Fruit fly (Drosophila melanogaster) whole organism, embryonic: ENCODE measurements around the gene Art8.

Experiments used
- Adf1 ChIP-seq: fragments of 200-800 bp; sonication (Bioruptor generic); IDR thresholded peaks from 2 replicates; pipeline ENCODE4 v1.3.6; 2022; ENCODE audit warnings: missing biosample characterization, missing genetic modification characterization
- Atf3 ChIP-seq: fragments of 200-800 bp; sonication (Bioruptor generic); optimal IDR thresholded peaks from 3 replicates; lab custom pipeline; 2016; ENCODE audit warnings: missing biosample characterization, missing genetic modification characterization
- B-H2 ChIP-seq: fragments of 200-800 bp; sonication (Bioruptor generic); optimal IDR thresholded peaks from 2 replicates; lab custom pipeline; 2018; ENCODE audit warnings: missing biosample characterization, mild to moderate bottlenecking, missing genetic modification characterization
- CG11696 ChIP-seq: fragments of 200-800 bp; sonication (Bioruptor generic); IDR thresholded peaks from 2 replicates; pipeline ENCODE4 v1.3.6; 2022; ENCODE audit warnings: missing biosample characterization, missing genetic modification characterization
- CG14050 ChIP-seq: fragments of 200-800 bp; sonication (Bioruptor generic); IDR thresholded peaks from 3 replicates; pipeline ENCODE4 v1.3.6; 2022; ENCODE audit warnings: missing biosample characterization, missing genetic modification characterization
- CG15011 ChIP-seq: fragments of 200-800 bp; sonication (Bioruptor generic); optimal IDR thresholded peaks from 3 replicates; lab custom pipeline; 2018; ENCODE audit warnings: missing biosample characterization, mild to moderate bottlenecking, missing genetic modification characterization
- CG1603 ChIP-seq: fragments of 200-800 bp; sonication (Bioruptor generic); optimal IDR thresholded peaks from 2 replicates; lab custom pipeline; 2019; ENCODE audit warnings: missing biosample characterization, mild to moderate bottlenecking, missing genetic modification characterization, moderate library complexity
- CG17186 ChIP-seq: fragments of 200-800 bp; sonication (Bioruptor generic); optimal IDR thresholded peaks from 3 replicates; lab custom pipeline; 2017; ENCODE audit warnings: missing biosample characterization, missing genetic modification reagents, missing genetic modification characterization
- CG17359 ChIP-seq: fragments of 200-800 bp; sonication (Bioruptor generic); optimal IDR thresholded peaks from 3 replicates; lab custom pipeline; 2018; ENCODE audit warnings: missing biosample characterization, mild to moderate bottlenecking, missing genetic modification characterization, moderate library complexity
- CG18011 ChIP-seq: fragments of 200-800 bp; sonication (Bioruptor generic); optimal IDR thresholded peaks from 2 replicates; lab custom pipeline; 2017; ENCODE audit warnings: missing biosample characterization, missing genetic modification characterization, mild to moderate bottlenecking, moderate library complexity, missing genotype
- CG18599 ChIP-seq: fragments of 200-800 bp; sonication (Bioruptor generic); optimal IDR thresholded peaks from 3 replicates; lab custom pipeline; 2017; ENCODE audit warnings: missing biosample characterization, missing genetic modification characterization, mild to moderate bottlenecking, moderate library complexity, missing genetic modification reagents
- CG31388 ChIP-seq: fragments of 200-800 bp; sonication (Bioruptor generic); optimal IDR thresholded peaks from 2 replicates; lab custom pipeline; 2016; ENCODE audit warnings: missing biosample characterization, missing genetic modification characterization
- CG3407 ChIP-seq: fragments of 200-800 bp; sonication (Bioruptor generic); optimal IDR thresholded peaks from 2 replicates; lab custom pipeline; 2018; ENCODE audit warnings: missing biosample characterization, mild to moderate bottlenecking, missing genetic modification characterization
- CG4282 ChIP-seq: fragments of 200-800 bp; sonication (Bioruptor generic); optimal IDR thresholded peaks from 2 replicates; lab custom pipeline; 2016; ENCODE audit warnings: missing biosample characterization, missing genetic modification characterization
- CG4707 ChIP-seq: fragments of 200-800 bp; sonication (Bioruptor generic); optimal IDR thresholded peaks from 2 replicates; lab custom pipeline; 2018; ENCODE audit warnings: missing biosample characterization, mild to moderate bottlenecking, missing genetic modification characterization, moderate library complexity
- CG4730 ChIP-seq: fragments of 200-800 bp; sonication (Bioruptor generic); IDR thresholded peaks from 2 replicates; pipeline ENCODE4 v1.3.6; 2022; ENCODE audit warnings: missing biosample characterization, missing genetic modification characterization
- CG6175 ChIP-seq: fragments of 200-800 bp; sonication (Bioruptor generic); IDR thresholded peaks from 3 replicates; pipeline ENCODE4 v1.3.6; 2022; ENCODE audit warnings: missing biosample characterization, missing genetic modification characterization
- CG6854 ChIP-seq: fragments of 200-800 bp; sonication (Bioruptor generic); optimal IDR thresholded peaks from 3 replicates; lab custom pipeline; 2017; ENCODE audit warnings: missing biosample characterization, mild to moderate bottlenecking, missing genetic modification characterization
- CG8388 ChIP-seq: fragments of 200-800 bp; sonication (Bioruptor generic); optimal IDR thresholded peaks from 2 replicates; lab custom pipeline; 2019; ENCODE audit warnings: missing biosample characterization, mild to moderate bottlenecking, missing genetic modification characterization, moderate library complexity
- CG9727 ChIP-seq: fragments of 200-800 bp; sonication (Bioruptor generic); optimal IDR thresholded peaks from 3 replicates; lab custom pipeline; 2017; ENCODE audit warnings: missing biosample characterization, mild to moderate bottlenecking, missing genetic modification characterization
- Dip2 ChIP-seq: fragments of 200-800 bp; sonication (Bioruptor generic); IDR thresholded peaks from 2 replicates; pipeline ENCODE4 v1.3.6; 2022; ENCODE audit warnings: missing biosample characterization, missing genetic modification characterization
- E2f1 ChIP-seq: fragments of 200-800 bp; sonication (Bioruptor generic); IDR thresholded peaks from 2 replicates; pipeline ENCODE4 v1.3.6; 2022; ENCODE audit warnings: missing biosample characterization, missing genetic modification characterization
- Fer2 ChIP-seq: fragments of 200-800 bp; sonication (Bioruptor generic); optimal IDR thresholded peaks from 2 replicates; lab custom pipeline; 2018; ENCODE audit warnings: missing biosample characterization, mild to moderate bottlenecking, missing genetic modification characterization, moderate library complexity
- GATAe ChIP-seq: fragments of 200-800 bp; sonication (Bioruptor generic); conservative IDR thresholded peaks from 2 replicates; pipeline ENCODE4 v1.3.6; 2022; ENCODE audit warnings: missing biosample characterization, missing genetic modification characterization
- HLH4C ChIP-seq: fragments of 200-800 bp; sonication (Bioruptor generic); IDR thresholded peaks from 3 replicates; pipeline ENCODE4 v1.3.6; 2022; ENCODE audit warnings: missing biosample characterization, missing genetic modification characterization; ENCODE audit not compliant: partially characterized antibody
- Hr39 ChIP-seq: fragments of >200 bp; optimal IDR thresholded peaks from 2 replicates; lab custom pipeline; 2017
- Hr78 ChIP-seq, 2 experiments: fragments of 200-800 bp in 1 of 2; fragments of >200 bp in 1 of 2; sonication (Bioruptor generic) in 1 of 2; optimal IDR thresholded peaks; 2 replicates each; lab custom pipeline; 2017 to 2019; ENCODE audit warnings: missing biosample characterization in 2 of 2, missing genetic modification characterization in 2 of 2, mild to moderate bottlenecking in 1 of 2, moderate library complexity in 1 of 2
- Lhr ChIP-seq: fragments of 200-800 bp; sonication (Bioruptor generic); optimal IDR thresholded peaks from 3 replicates; lab custom pipeline; 2017; ENCODE audit warnings: mild to moderate bottlenecking, missing biosample characterization, missing genetic modification reagents, missing genetic modification characterization
- MBD-R2 ChIP-seq: fragments of 200-800 bp; sonication (Bioruptor generic); IDR thresholded peaks from 2 replicates; pipeline ENCODE4 v1.3.6; 2022; ENCODE audit warnings: missing biosample characterization, missing genetic modification characterization
- Mad ChIP-seq: fragments of 200-800 bp; sonication (Bioruptor generic); optimal IDR thresholded peaks from 2 replicates; lab custom pipeline; 2016; ENCODE audit warnings: missing biosample characterization, missing genetic modification characterization
- Sry-δ ChIP-seq: fragments of 200-800 bp; sonication (Bioruptor generic); optimal IDR thresholded peaks from 2 replicates; lab custom pipeline; 2016; ENCODE audit warnings: missing biosample characterization, missing genetic modification characterization
- Tbp ChIP-seq: fragments of >200 bp; optimal IDR thresholded peaks from 2 replicates; lab custom pipeline; 2018; ENCODE audit warnings: missing biosample characterization, missing genetic modification characterization
- Trl ChIP-seq, 3 experiments: fragments of >200 bp in 2 of 3; fragments of 200-800 bp in 1 of 3; sonication (Bioruptor generic) in 1 of 3; optimal IDR thresholded peaks; 2 replicates in 1 of 3; 3 replicates in 2 of 3; lab custom pipeline; 2016 to 2017; ENCODE audit warnings: missing biosample characterization in 1 of 3, missing genetic modification characterization in 1 of 3
- br ChIP-seq: fragments of >200 bp; optimal IDR thresholded peaks from 2 replicates; lab custom pipeline; 2017
- cad ChIP-seq: fragments of >200 bp; optimal IDR thresholded peaks from 2 replicates; lab custom pipeline; 2017; ENCODE audit warnings: missing biosample characterization, missing genetic modification characterization
- crp ChIP-seq, 2 experiments: fragments of 200-800 bp; sonication (Bioruptor generic); optimal IDR thresholded peaks; 2 replicates in 1 of 2; 3 replicates in 1 of 2; lab custom pipeline; 2017; ENCODE audit warnings: missing biosample characterization in 2 of 2, missing genetic modification characterization in 2 of 2, mild to moderate bottlenecking in 1 of 2, moderate library complexity in 1 of 2
- ewg ChIP-seq: fragments of 200-800 bp; sonication (Bioruptor generic); optimal IDR thresholded peaks from 3 replicates; lab custom pipeline; 2017; ENCODE audit warnings: mild to moderate bottlenecking, missing biosample characterization, missing genetic modification reagents, missing genetic modification characterization
- hkb ChIP-seq, 2 experiments: fragments of 200-800 bp in 1 of 2; fragments of >200 bp in 1 of 2; sonication (Bioruptor generic) in 1 of 2; IDR thresholded peaks in 1 of 2; optimal IDR thresholded peaks in 1 of 2; 2 replicates each; pipeline versions ENCODE4 v1.3.6 to Lab custom; 2017 to 2022; ENCODE audit warnings: missing biosample characterization in 1 of 2, missing genetic modification characterization in 1 of 2
- ind ChIP-seq: fragments of 200-800 bp; sonication (Bioruptor generic); optimal IDR thresholded peaks from 3 replicates; lab custom pipeline; 2016; ENCODE audit warnings: missing biosample characterization, missing genetic modification characterization
- jumu ChIP-seq: fragments of 200-800 bp; sonication (Bioruptor generic); optimal IDR thresholded peaks from 3 replicates; lab custom pipeline; 2016; ENCODE audit warnings: missing biosample characterization, missing genetic modification characterization
- lbe ChIP-seq: fragments of 200-800 bp; sonication (Bioruptor generic); optimal IDR thresholded peaks from 2 replicates; lab custom pipeline; 2016; ENCODE audit warnings: missing biosample characterization, mild to moderate bottlenecking, missing genetic modification characterization
- nom ChIP-seq: fragments of 200-800 bp; sonication (Bioruptor generic); optimal IDR thresholded peaks from 2 replicates; lab custom pipeline; 2017; ENCODE audit warnings: missing biosample characterization, missing genetic modification characterization, mild to moderate bottlenecking, moderate library complexity, missing genetic modification reagents
- rib ChIP-seq: fragments of 200-800 bp; sonication (Bioruptor generic); IDR thresholded peaks from 2 replicates; pipeline ENCODE4 v1.3.6; 2022; ENCODE audit warnings: missing biosample characterization, missing genetic modification characterization
- schlank ChIP-seq: fragments of 200-800 bp; sonication (Bioruptor generic); optimal IDR thresholded peaks from 2 replicates; lab custom pipeline; 2018; ENCODE audit warnings: missing biosample characterization, mild to moderate bottlenecking, missing genetic modification characterization
- sna ChIP-seq: fragments of 200-800 bp; sonication (Bioruptor generic); IDR thresholded peaks from 2 replicates; pipeline ENCODE4 v1.3.6; 2022; ENCODE audit warnings: missing biosample characterization, missing genetic modification characterization; ENCODE audit not compliant: partially characterized antibody
- sqz ChIP-seq: fragments of 200-800 bp; sonication (Bioruptor generic); optimal IDR thresholded peaks from 3 replicates; lab custom pipeline; 2018; ENCODE audit warnings: missing biosample characterization, mild to moderate bottlenecking, missing genetic modification characterization
- trem ChIP-seq: fragments of 200-800 bp; optimal IDR thresholded peaks from 3 replicates; lab custom pipeline; 2019; ENCODE audit warnings: missing biosample characterization, mild to moderate bottlenecking, missing genetic modification characterization, moderate library complexity
- wdn ChIP-seq: fragments of 200-800 bp; sonication (Bioruptor generic); IDR thresholded peaks from 2 replicates; pipeline ENCODE4 v1.3.6; 2022; ENCODE audit warnings: missing biosample characterization, missing genetic modification characterization

Gene Art8

DNA sequence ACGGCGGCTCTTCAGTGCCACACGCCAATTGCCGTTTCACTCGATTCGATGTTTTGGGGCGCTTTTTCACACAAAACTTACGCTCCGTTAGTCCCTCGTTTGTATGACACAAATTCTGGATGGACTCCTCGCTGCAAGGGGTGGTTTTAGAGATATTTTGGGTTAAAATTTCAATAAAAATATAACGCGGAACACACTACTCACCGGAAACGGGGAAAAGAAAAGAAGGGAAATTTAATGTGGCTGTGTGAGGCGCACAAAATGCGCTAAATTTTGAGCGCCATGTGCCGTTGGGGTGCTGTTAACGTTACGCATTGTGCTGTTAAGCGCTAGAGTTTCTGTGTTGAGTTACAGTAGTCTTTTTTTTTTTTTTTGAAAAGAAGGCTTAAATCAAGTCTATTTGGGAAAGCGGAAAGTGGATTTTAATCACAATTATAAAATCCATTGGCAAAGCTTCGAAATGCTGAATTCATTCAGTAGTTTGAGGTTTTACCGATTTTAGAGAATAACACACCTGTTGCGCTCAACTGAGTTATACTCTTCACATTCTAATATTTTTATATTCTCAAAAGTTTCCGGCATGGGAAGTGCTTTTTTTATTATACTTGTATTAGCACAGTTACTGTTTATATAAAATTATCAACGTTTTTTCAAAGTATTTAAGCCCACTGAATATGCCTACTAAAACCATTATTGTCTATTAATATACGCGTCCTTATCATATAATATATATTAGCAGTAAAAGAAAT is 6.8 kb downstream of the Art8 start, which contains the start of gene RpL9 (continued):
- TF ChIP-seq CG18011 (GFP tag; lab: Kevin White, UChicago), result peak; percentile 71
- TF ChIP-seq sna, result no peak
- no peak; the same call in 1 of the 2 replicates for TF ChIP-seq wdn (GFP tag; lab: Robert Waterston, UW)
- TF ChIP-seq MBD-R2, result peak; percentile 69
- TF ChIP-seq sqz (GFP tag; lab: Kevin White, UChicago), result no peak
- TF ChIP-seq CG9727, result peak; percentile 82
- peak; percentile 88 for TF ChIP-seq nom
- TF ChIP-seq CG4282 (GFP tag; lab: Kevin White, UChicago), result no peak
- no peak for TF ChIP-seq jumu
- peak; percentile 48 for TF ChIP-seq Fer2 (tag; lab: Kevin White, UChicago)
- peak; percentile 50 for TF ChIP-seq Mad (GFP tag; lab: Kevin White, UChicago)
- peak; percentile 81 for TF ChIP-seq B-H2 (GFP tag; lab: Kevin White, UChicago)
- TF ChIP-seq CG15011 (GFP tag; lab: Kevin White, UChicago), result peak; percentile 74
- peak; percentile 4 for TF ChIP-seq Tbp (GFP tag; lab: Kevin White, UChicago)
- TF ChIP-seq trem (tag; lab: Kevin White, UChicago), result peak; percentile 39
- no peak; the same call in 1 of the 2 replicates for TF ChIP-seq E2f1 (GFP tag; lab: Robert Waterston, UW)
- TF ChIP-seq lbe (GFP tag; lab: Kevin White, UChicago), result no peak
- TF ChIP-seq CG8388 (GFP tag; lab: Kevin White, UChicago), result peak; percentile 65
- TF ChIP-seq Sry-δ (GFP tag; lab: Kevin White, UChicago), result peak; percentile 7
- TF ChIP-seq Atf3, result peak; percentile 15
- no peak for TF ChIP-seq Hr78 (GFP tag; optimal IDR thresholded peaks at IDR 0.05; lab: Kevin White, UChicago)
- no peak for TF ChIP-seq ewg
- no peak for TF ChIP-seq CG31388 (GFP tag; lab: Kevin White, UChicago)
- TF ChIP-seq CG17359 (tag; lab: Kevin White, UChicago), result peak; percentile 69
- no peak; the same call in 1 of the 3 replicates for TF ChIP-seq CG14050 (GFP tag; lab: Robert Waterston, UW)
- peak; percentile 11 for TF ChIP-seq ind
- peak; percentile 84 for TF ChIP-seq CG6854 (GFP tag; lab: Kevin White, UChicago)
- no peak for TF ChIP-seq CG6175 (GFP tag; lab: Robert Waterston, UW)
- no peak for TF ChIP-seq Dip2
- no peak for TF ChIP-seq br (lab: Kevin White, UChicago)
- TF ChIP-seq Trl (optimal IDR thresholded peaks at IDR 0.05; lab: Kevin White, UChicago), result no peak
- TF ChIP-seq Trl (GFP tag; optimal IDR thresholded peaks at IDR 0.05; lab: Kevin White, UChicago), result peak; percentile 83
- TF ChIP-seq HLH4C (GFP tag; lab: Robert Waterston, UW), result no peak
- peak; percentile 75 for TF ChIP-seq CG1603
- TF ChIP-seq CG4730 (GFP tag; lab: Robert Waterston, UW), result no peak; the same call in 1 of the 2 replicates
- no peak for TF ChIP-seq hkb (optimal IDR thresholded peaks at IDR 0.05; lab: Kevin White, UChicago)
- peak; percentile 83 for TF ChIP-seq hkb (GFP tag; IDR thresholded peaks at IDR 0.05; lab: Robert Waterston, UW)
- no peak for TF ChIP-seq cad (GFP tag; lab: Kevin White, UChicago)
- peak; percentile 99 for TF ChIP-seq CG17186
- peak; percentile 53 for TF ChIP-seq CG11696 (GFP tag; lab: Robert Waterston, UW)
- peak; percentile 85 for TF ChIP-seq CG4707
- peak; percentile 79 for TF ChIP-seq schlank (tag; lab: Kevin White, UChicago)
- TF ChIP-seq CG3407, result no peak
- no peak for TF ChIP-seq GATAe (GFP tag; lab: Robert Waterston, UW)
- no peak for TF ChIP-seq Adf1
- TF ChIP-seq Hr39 (lab: Kevin White, UChicago), result no peak
- TF ChIP-seq CG18599 (GFP tag; lab: Kevin White, UChicago), result no peak
- peak; percentile 43; the same call in 1 of the 2 replicates for TF ChIP-seq rib (GFP tag; lab: Robert Waterston, UW)
- TF ChIP-seq Lhr (GFP tag; lab: Kevin White, UChicago), result peak; percentile 50
- TF ChIP-seq crp (GFP tag; optimal IDR thresholded peaks at IDR 0.05; lab: Kevin White, UChicago), result peak in 1 of 2 experiments; percentile 40
